Fruit fly (Drosophila melanogaster): ENCODE measurements around the gene pst.

pst gene

dm6 chr3L:7361095-7361522 lies 1.0 kb upstream of the pst start (continued):
- TF ChIP-seq CG31365 (tag; optimal IDR thresholded peaks at IDR 0.05) = no peak
- no peak for TF ChIP-seq org-1 (GFP tag; optimal IDR thresholded peaks at IDR 0.05)
- no peak for TF ChIP-seq al (GFP tag; IDR thresholded peaks at IDR 0.05)
- no peak for TF ChIP-seq tio (GFP tag; optimal IDR thresholded peaks at IDR 0.05)
- no peak for TF ChIP-seq CG14050 (GFP tag; IDR thresholded peaks at IDR 0.05)
- TF ChIP-seq fd64A (GFP tag; optimal IDR thresholded peaks at IDR 0.05) = no peak
- no peak for TF ChIP-seq Lim3 (GFP tag; IDR thresholded peaks at IDR 0.05)
- TF ChIP-seq CG10267 (tag; optimal IDR thresholded peaks at IDR 0.05) = no peak
- no peak for TF ChIP-seq CG7963 (GFP tag; IDR thresholded peaks at IDR 0.05; ENCODE audit: partially characterized antibody)
- TF ChIP-seq crol (GFP tag; IDR thresholded peaks at IDR 0.05) = peak; percentile 91
- TF ChIP-seq CG11085 (GFP tag; IDR thresholded peaks at IDR 0.05) = no peak
- TF ChIP-seq CG11247 (GFP tag; IDR thresholded peaks at IDR 0.05) = no peak
- TF ChIP-seq salm (tag; optimal IDR thresholded peaks at IDR 0.05) = no peak
- no peak for TF ChIP-seq Ravus (GFP tag; IDR thresholded peaks at IDR 0.05)
- TF ChIP-seq CG7987 (GFP tag; optimal IDR thresholded peaks at IDR 0.05) = peak; percentile 4
- TF ChIP-seq Tbp (GFP tag; optimal IDR thresholded peaks at IDR 0.05) = no peak
- no peak for TF ChIP-seq CG17568 (GFP tag; optimal IDR thresholded peaks at IDR 0.05)
- peak; percentile 75 for TF ChIP-seq CG17359 (tag; optimal IDR thresholded peaks at IDR 0.05)
- no peak for TF ChIP-seq p53 (GFP tag; optimal IDR thresholded peaks at IDR 0.05)
- TF ChIP-seq Six4 (GFP tag; optimal IDR thresholded peaks at IDR 0.05) = no peak
- no peak for TF ChIP-seq zen (tag; optimal IDR thresholded peaks at IDR 0.05)
- TF ChIP-seq CG4820 (GFP tag; optimal IDR thresholded peaks at IDR 0.05) = peak; percentile 98
- peak; percentile 51 for TF ChIP-seq CG12769 (tag; optimal IDR thresholded peaks at IDR 0.05)
- no peak for TF ChIP-seq CG8388 (GFP tag; optimal IDR thresholded peaks at IDR 0.05)
- TF ChIP-seq peb (GFP tag; IDR thresholded peaks at IDR 0.05) = no peak
- no peak for TF ChIP-seq CG16779 (GFP tag; IDR thresholded peaks at IDR 0.05)
- peak; percentile 42 for TF ChIP-seq HLHmδ (GFP tag; optimal IDR thresholded peaks at IDR 0.05)
- no peak for TF ChIP-seq Hmr (GFP tag; optimal IDR thresholded peaks at IDR 0.05)
- no peak for TF ChIP-seq Dip3 (GFP tag; optimal IDR thresholded peaks at IDR 0.05)
- no peak for TF ChIP-seq CG12155 (GFP tag; optimal IDR thresholded peaks at IDR 0.05)
- TF ChIP-seq cato (GFP tag; optimal IDR thresholded peaks at IDR 0.05; ENCODE audit: borderline replicate concordance) = no peak
- no peak for TF ChIP-seq fd102C (GFP tag; optimal IDR thresholded peaks at IDR 0.05)
- TF ChIP-seq CG1602 (GFP tag; optimal IDR thresholded peaks at IDR 0.05) = no peak
- no peak for TF ChIP-seq Doc3 (GFP tag; IDR thresholded peaks at IDR 0.05; ENCODE audit: partially characterized antibody)
- TF ChIP-seq Dip2 (GFP tag; IDR thresholded peaks at IDR 0.05) = no peak
- peak in 1 of 2 experiments; percentile 95 for TF ChIP-seq Hr78 (GFP tag; optimal IDR thresholded peaks at IDR 0.05)
- TF ChIP-seq CG1832 (GFP tag; optimal IDR thresholded peaks at IDR 0.05) = peak; percentile 22
- TF ChIP-seq repo (GFP tag; optimal IDR thresholded peaks at IDR 0.05) = no peak
- TF ChIP-seq Antp (GFP tag; optimal IDR thresholded peaks at IDR 0.05) = no peak
- TF ChIP-seq CG10979 (tag; optimal IDR thresholded peaks at IDR 0.05) = peak; percentile 0
- TF ChIP-seq Camta (GFP tag; optimal IDR thresholded peaks at IDR 0.05) = no peak
- no peak for TF ChIP-seq prd (optimal IDR thresholded peaks at IDR 0.05)
- peak; percentile 32; the same call in 1 of the 3 replicates for TF ChIP-seq prd (GFP tag; IDR thresholded peaks at IDR 0.05)
- TF ChIP-seq Atf6 (GFP tag; IDR thresholded peaks at IDR 0.05) = no peak
- TF ChIP-seq gcm (GFP tag; optimal IDR thresholded peaks at IDR 0.05) = no peak
- TF ChIP-seq Drgx (GFP tag; IDR thresholded peaks at IDR 0.05) = peak; percentile 62
- no peak for TF ChIP-seq B-H1 (GFP tag; IDR thresholded peaks at IDR 0.05)
- TF ChIP-seq bigmax (GFP tag; optimal IDR thresholded peaks at IDR 0.05) = no peak
- no peak for TF ChIP-seq gt (GFP tag; IDR thresholded peaks at IDR 0.05)
- TF ChIP-seq CG11504 (tag; optimal IDR thresholded peaks at IDR 0.05) = peak; percentile 41
- no peak for TF ChIP-seq cas (GFP tag; IDR thresholded peaks at IDR 0.05)
- peak; percentile 13 for TF ChIP-seq CG30403 (GFP tag; optimal IDR thresholded peaks at IDR 0.05)

All from whole organism, embryonic.